Worm (Caenorhabditis elegans) whole organism, late embryonic: Measurements from ENCODE around the gene Y39F10A.1.

Experiments used
- C08G9.2 ChIP-seq: sonication (generic microtip); optimal IDR thresholded peaks from 2 replicates; lab custom pipeline; 2016; ENCODE audit warnings: mild to moderate bottlenecking, missing genetic modification characterization, moderate library complexity, missing compliant biosample characterization
- K02D7.2 ChIP-seq: sonication (generic microtip); optimal IDR thresholded peaks from 2 replicates; lab custom pipeline; 2017; ENCODE audit warnings: mild to moderate bottlenecking, missing genetic modification characterization, missing compliant biosample characterization
- ama-1 ChIP-seq: fragments of 150-350 bp; optimal IDR thresholded peaks from 2 replicates; lab custom pipeline; 2014
- dve-1 ChIP-seq: sonication (generic microtip); optimal IDR thresholded peaks from 2 replicates; lab custom pipeline; 2017; ENCODE audit warnings: antibody characterized with exemption, mild to moderate bottlenecking, missing genetic modification characterization, missing compliant biosample characterization
- hlh-13 ChIP-seq: fragments of 200-800 bp; sonication (Bioruptor generic); optimal IDR thresholded peaks from 2 replicates; lab custom pipeline; 2018; ENCODE audit warnings: mild to moderate bottlenecking, missing genetic modification characterization, missing compliant biosample characterization
- lin-11 ChIP-seq: fragments of 200-800 bp; sonication (Bioruptor generic); optimal IDR thresholded peaks from 2 replicates; lab custom pipeline; 2018; ENCODE audit warnings: mild to moderate bottlenecking, missing genetic modification characterization, missing compliant biosample characterization
- mec-3 ChIP-seq: sonication (generic microtip); optimal IDR thresholded peaks from 2 replicates; lab custom pipeline; 2016; ENCODE audit warnings: borderline replicate concordance, missing genetic modification characterization, missing compliant biosample characterization
- nfya-1 ChIP-seq: sonication (generic microtip); optimal IDR thresholded peaks from 2 replicates; lab custom pipeline; 2017; ENCODE audit warnings: missing genetic modification characterization, mild to moderate bottlenecking, missing compliant biosample characterization, antibody characterized with exemption, moderate library complexity
- pha-4 ChIP-seq: fragments of 150-350 bp; optimal IDR thresholded peaks from 2 replicates; lab custom pipeline; 2018; ENCODE audit warnings: missing biosample characterization, missing genetic modification reagents, missing genetic modification characterization
- sox-2 ChIP-seq: fragments of 200-800 bp; sonication (Bioruptor generic); IDR thresholded peaks from 2 replicates; pipeline ENCODE4 v1.3.6; 2022; ENCODE audit warnings: missing genetic modification reagents, missing genetic modification characterization, missing compliant biosample characterization
- unc-3 ChIP-seq, 2 experiments: fragments of 200-800 bp in 1 of 2; sonication (Bioruptor generic) in 1 of 2; sonication (generic microtip) in 1 of 2; conservative IDR thresholded peaks in 1 of 2; optimal IDR thresholded peaks in 1 of 2; 2 replicates each; pipeline versions ENCODE4 v1.3.6 to Lab custom; 2016 to 2022; ENCODE audit warnings: missing compliant biosample characterization in 2 of 2, missing genetic modification characterization in 2 of 2, missing genetic modification reagents in 1 of 2
- unc-42 ChIP-seq: sonication (generic microtip); optimal IDR thresholded peaks from 2 replicates; lab custom pipeline; 2016; ENCODE audit warnings: missing genotype, missing genetic modification characterization, missing compliant biosample characterization
- unc-55 ChIP-seq: sonication (generic microtip); optimal IDR thresholded peaks from 2 replicates; lab custom pipeline; 2017; ENCODE audit warnings: missing biosample characterization, missing genetic modification reagents, missing genetic modification characterization

DNA sequence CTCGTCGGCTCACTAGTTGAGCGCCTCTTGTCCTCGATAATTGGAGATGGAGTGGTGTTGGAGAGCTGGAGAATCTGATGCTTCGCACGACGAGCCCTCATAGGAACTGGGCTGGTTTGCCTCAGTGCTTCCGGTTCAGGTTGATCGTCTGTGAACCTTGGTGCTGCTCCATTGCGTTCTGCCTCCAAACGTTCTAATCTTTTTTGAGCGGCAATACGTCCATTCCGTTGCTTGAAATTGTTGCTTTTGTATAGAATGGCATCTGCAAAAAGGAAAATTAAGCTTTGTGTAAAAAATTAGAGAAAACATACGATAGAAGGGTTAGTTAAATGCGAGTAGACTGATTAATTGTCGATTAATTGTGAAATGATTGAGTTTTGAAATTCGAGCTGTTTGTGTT lies 37.8 kb downstream of the Y39F10A.1 start, which contains the start of gene F46F5.5:
- TF ChIP-seq sox-2 (GFP tag; lab: Robert Waterston, UW), result no peak
- no peak for TF ChIP-seq K02D7.2 (tag; lab: Kevin White, UChicago)
- TF ChIP-seq unc-55 (GFP tag; lab: Kevin White, UChicago), result no peak
- no peak for TF ChIP-seq mec-3 (tag; lab: Kevin White, UChicago)
- no peak for TF ChIP-seq dve-1
- no peak for TF ChIP-seq unc-3 (GFP tag; conservative IDR thresholded peaks at IDR 0.05; lab: Robert Waterston, UW)
- TF ChIP-seq unc-3 (tag; optimal IDR thresholded peaks at IDR 0.05; lab: Kevin White, UChicago), result no peak
- no peak for TF ChIP-seq nfya-1 (tag; lab: Kevin White, UChicago)
- no peak for TF ChIP-seq hlh-13 (GFP tag; lab: Kevin White, UChicago)
- TF ChIP-seq unc-42, result no peak
- no peak for TF ChIP-seq lin-11 (tag; lab: Kevin White, UChicago)
- TF ChIP-seq C08G9.2 (tag; lab: Kevin White, UChicago), result no peak
- no peak for TF ChIP-seq ama-1
- TF ChIP-seq pha-4 (tag; lab: Kevin White, UChicago), result no peak
